Fruit fly (Drosophila melanogaster) whole organism, prepupa: ENCODE measurements around the gene CG34241.

Experiments
- Blimp-1 ChIP-seq: fragments of 200-800 bp; sonication (Bioruptor generic); optimal IDR thresholded peaks from 3 replicates; lab custom pipeline; 2017; ENCODE audit warnings: missing biosample characterization, missing genetic modification characterization, mild to moderate bottlenecking, moderate library complexity, missing genetic modification reagents
- CG10631 ChIP-seq: fragments of 200-800 bp; sonication (Bioruptor generic); optimal IDR thresholded peaks from 2 replicates; lab custom pipeline; 2016; ENCODE audit warnings: missing biosample characterization, missing genetic modification characterization
- CG11294 ChIP-seq: fragments of 200-800 bp; sonication (Bioruptor generic); IDR thresholded peaks from 2 replicates; pipeline ENCODE4 v1.3.6; 2022; ENCODE audit warnings: missing biosample characterization, missing genetic modification characterization
- CG11762 ChIP-seq: fragments of 200-800 bp; sonication (Bioruptor generic); optimal IDR thresholded peaks from 3 replicates; lab custom pipeline; 2016; ENCODE audit warnings: missing biosample characterization, missing genetic modification characterization; ENCODE audit not compliant: insufficient read depth
- CG11902 ChIP-seq: fragments of 200-800 bp; sonication (Bioruptor generic); optimal IDR thresholded peaks from 3 replicates; lab custom pipeline; 2016; ENCODE audit warnings: missing biosample characterization, missing genetic modification characterization
- CG15336 ChIP-seq: fragments of 200-800 bp; sonication (Bioruptor generic); IDR thresholded peaks from 2 replicates; pipeline ENCODE4 v1.3.6; 2022; ENCODE audit warnings: missing biosample characterization, missing genetic modification characterization
- CG16779 ChIP-seq: fragments of 200-800 bp; sonication (Bioruptor generic); optimal IDR thresholded peaks from 3 replicates; lab custom pipeline; 2017; ENCODE audit warnings: missing biosample characterization, mild to moderate bottlenecking, missing genetic modification characterization
- CG3032 ChIP-seq: fragments of 200-800 bp; optimal IDR thresholded peaks from 2 replicates; lab custom pipeline; 2019; ENCODE audit warnings: missing biosample characterization, mild to moderate bottlenecking, missing genetic modification characterization, moderate library complexity
- CG31627 ChIP-seq: fragments of 200-800 bp; sonication (Bioruptor generic); optimal IDR thresholded peaks from 3 replicates; lab custom pipeline; 2016; ENCODE audit warnings: missing biosample characterization, missing genetic modification characterization
- CG3919 ChIP-seq: fragments of 200-800 bp; sonication (Bioruptor generic); optimal IDR thresholded peaks from 3 replicates; lab custom pipeline; 2016; ENCODE audit warnings: missing biosample characterization, missing genetic modification characterization
- CG4318 ChIP-seq: fragments of 200-800 bp; sonication (Bioruptor generic); optimal IDR thresholded peaks from 3 replicates; lab custom pipeline; 2017; ENCODE audit warnings: missing biosample characterization, mild to moderate bottlenecking, missing genetic modification characterization
- CG6163 ChIP-seq: fragments of 200-800 bp; sonication (Bioruptor generic); IDR thresholded peaks from 3 replicates; pipeline ENCODE4 v1.3.6; 2022; ENCODE audit warnings: missing biosample characterization, missing genetic modification characterization
- CG6276 ChIP-seq: fragments of 200-800 bp; sonication (Bioruptor generic); optimal IDR thresholded peaks from 2 replicates; lab custom pipeline; 2017; ENCODE audit warnings: missing biosample characterization, mild to moderate bottlenecking, missing genetic modification characterization
- CG6792 ChIP-seq: fragments of 200-800 bp; sonication (Bioruptor generic); optimal IDR thresholded peaks from 3 replicates; lab custom pipeline; 2016; ENCODE audit warnings: missing biosample characterization, missing genetic modification characterization
- CG6808 ChIP-seq: fragments of 200-800 bp; sonication (Bioruptor generic); optimal IDR thresholded peaks from 3 replicates; lab custom pipeline; 2017; ENCODE audit warnings: missing biosample characterization, missing genetic modification characterization, mild to moderate bottlenecking, moderate library complexity, missing genetic modification reagents
- CG6854 ChIP-seq: fragments of 200-800 bp; sonication (Bioruptor generic); optimal IDR thresholded peaks from 2 replicates; lab custom pipeline; 2017; ENCODE audit warnings: missing biosample characterization, mild to moderate bottlenecking, missing genetic modification characterization
- CG7368 ChIP-seq: fragments of 200-800 bp; sonication (Bioruptor generic); optimal IDR thresholded peaks from 3 replicates; lab custom pipeline; 2016; ENCODE audit warnings: missing biosample characterization, missing genetic modification characterization
- CG8119 ChIP-seq: fragments of 200-800 bp; sonication (Bioruptor generic); IDR thresholded peaks from 3 replicates; pipeline ENCODE4 v1.3.6; 2022; ENCODE audit warnings: missing biosample characterization, missing genetic modification characterization
- CG8632 ChIP-seq: fragments of 200-800 bp; sonication (Bioruptor generic); optimal IDR thresholded peaks from 3 replicates; lab custom pipeline; 2016; ENCODE audit warnings: missing biosample characterization, missing genetic modification characterization
- CG9139 ChIP-seq: fragments of 200-800 bp; sonication (Bioruptor generic); optimal IDR thresholded peaks from 3 replicates; lab custom pipeline; 2017; ENCODE audit warnings: missing biosample characterization, mild to moderate bottlenecking, missing genetic modification characterization
- Eip75B ChIP-seq: fragments of 200-800 bp; sonication (Bioruptor generic); optimal IDR thresholded peaks from 3 replicates; lab custom pipeline; 2016; ENCODE audit warnings: missing biosample characterization, missing genetic modification characterization
- Eip78C ChIP-seq: fragments of 200-800 bp; sonication (Bioruptor generic); peaks from one replicate; lab custom pipeline; 2016; ENCODE audit warnings: missing biosample characterization, missing genetic modification characterization
- Eip93F ChIP-seq: fragments of 200-800 bp; sonication (Bioruptor generic); optimal IDR thresholded peaks from 2 replicates; lab custom pipeline; 2016; ENCODE audit warnings: missing biosample characterization, mild to moderate bottlenecking, missing genetic modification characterization
- Ets21C ChIP-seq: fragments of 200-800 bp; sonication (Bioruptor generic); optimal IDR thresholded peaks from 3 replicates; lab custom pipeline; 2016; ENCODE audit warnings: missing biosample characterization, missing genetic modification characterization
- Ets96B ChIP-seq: fragments of 200-800 bp; optimal IDR thresholded peaks from 2 replicates; lab custom pipeline; 2019; ENCODE audit warnings: missing biosample characterization, mild to moderate bottlenecking, missing genetic modification characterization, moderate library complexity
- Gug ChIP-seq: fragments of 200-800 bp; sonication (Bioruptor generic); IDR thresholded peaks from 2 replicates; pipeline ENCODE4 v1.3.6; 2022; ENCODE audit warnings: missing biosample characterization, missing genetic modification characterization
- Hr38 ChIP-seq: sonication (Bioruptor generic); optimal IDR thresholded peaks from 2 replicates; lab custom pipeline; 2016; ENCODE audit warnings: missing biosample characterization, missing genetic modification characterization
- Hr4 ChIP-seq: fragments of 200-800 bp; sonication (Bioruptor generic); optimal IDR thresholded peaks from 3 replicates; lab custom pipeline; 2016; ENCODE audit warnings: missing biosample characterization, missing genetic modification characterization
- Lpt ChIP-seq: fragments of 200-800 bp; sonication (Bioruptor generic); optimal IDR thresholded peaks from 3 replicates; lab custom pipeline; 2016; ENCODE audit warnings: missing biosample characterization, missing genetic modification characterization
- Met ChIP-seq: fragments of 200-800 bp; sonication (Bioruptor generic); optimal IDR thresholded peaks from 3 replicates; lab custom pipeline; 2016; ENCODE audit warnings: missing biosample characterization, missing genetic modification characterization
- OdsH ChIP-seq: fragments of 200-800 bp; sonication (Bioruptor generic); optimal IDR thresholded peaks from 3 replicates; lab custom pipeline; 2016; ENCODE audit warnings: missing biosample characterization, missing genetic modification characterization
- Smox ChIP-seq: fragments of 200-800 bp; sonication (Bioruptor generic); optimal IDR thresholded peaks from 3 replicates; lab custom pipeline; 2016; ENCODE audit warnings: missing biosample characterization, missing genetic modification characterization
- Sox14 ChIP-seq: fragments of 200-800 bp; sonication (Bioruptor generic); optimal IDR thresholded peaks from 3 replicates; lab custom pipeline; 2016; ENCODE audit warnings: missing biosample characterization, missing genetic modification characterization
- Sox15 ChIP-seq: fragments of 200-800 bp; sonication (Bioruptor generic); optimal IDR thresholded peaks from 3 replicates; lab custom pipeline; 2016; ENCODE audit warnings: missing biosample characterization, missing genetic modification characterization
- achi ChIP-seq: fragments of 200-800 bp; sonication (Bioruptor generic); optimal IDR thresholded peaks from 3 replicates; lab custom pipeline; 2016; ENCODE audit warnings: missing biosample characterization, missing genetic modification characterization
- acj6 ChIP-seq: fragments of 200-800 bp; sonication (Bioruptor generic); optimal IDR thresholded peaks from 3 replicates; lab custom pipeline; 2016; ENCODE audit warnings: missing biosample characterization, missing genetic modification characterization
- dac ChIP-seq: fragments of 200-800 bp; sonication (Bioruptor generic); optimal IDR thresholded peaks from 2 replicates; lab custom pipeline; 2017; ENCODE audit warnings: missing biosample characterization, mild to moderate bottlenecking, missing genetic modification characterization
- dsx ChIP-seq: fragments of 200-800 bp; optimal IDR thresholded peaks from 3 replicates; lab custom pipeline; 2019; ENCODE audit warnings: missing biosample characterization, mild to moderate bottlenecking, missing genetic modification characterization, moderate library complexity; ENCODE audit not compliant: poor library complexity, severe bottlenecking
- esn ChIP-seq: fragments of 200-800 bp; sonication (Bioruptor generic); optimal IDR thresholded peaks from 2 replicates; lab custom pipeline; 2016; ENCODE audit warnings: missing biosample characterization, mild to moderate bottlenecking, missing genetic modification characterization, moderate library complexity
- fd85E ChIP-seq: fragments of 200-800 bp; sonication (Bioruptor generic); optimal IDR thresholded peaks from 3 replicates; lab custom pipeline; 2016; ENCODE audit warnings: missing biosample characterization, missing genetic modification characterization
- fkh ChIP-seq: fragments of 200-800 bp; sonication (Bioruptor generic); optimal IDR thresholded peaks from 3 replicates; lab custom pipeline; 2017; ENCODE audit warnings: missing biosample characterization, mild to moderate bottlenecking, missing genetic modification characterization, moderate library complexity
- pdm3 ChIP-seq: fragments of 200-800 bp; sonication (Bioruptor generic); optimal IDR thresholded peaks from 3 replicates; lab custom pipeline; 2016; ENCODE audit warnings: missing biosample characterization, missing genetic modification characterization
- salr ChIP-seq, 2 experiments: fragments of 200-800 bp; sonication (Bioruptor generic); optimal IDR thresholded peaks; 3 replicates each; lab custom pipeline; 2016 to 2018; ENCODE audit warnings: missing biosample characterization in 2 of 2, missing genetic modification characterization in 2 of 2, mild to moderate bottlenecking in 1 of 2
- spab ChIP-seq: fragments of 200-800 bp; sonication (Bioruptor generic); optimal IDR thresholded peaks from 2 replicates; lab custom pipeline; 2017; ENCODE audit warnings: missing biosample characterization, mild to moderate bottlenecking, missing genetic modification characterization, missing genetic modification reagents
- ss ChIP-seq, 2 experiments: fragments of 200-800 bp; sonication (Bioruptor generic); optimal IDR thresholded peaks; 2 replicates in 1 of 2; 3 replicates in 1 of 2; lab custom pipeline; 2017 to 2018; ENCODE audit warnings: mild to moderate bottlenecking in 2 of 2, missing biosample characterization in 2 of 2, missing genetic modification characterization in 2 of 2, moderate library complexity in 1 of 2
- svp ChIP-seq: fragments of 200-800 bp; sonication (Bioruptor generic); peaks from one replicate; lab custom pipeline; 2016; ENCODE audit warnings: missing biosample characterization, missing genetic modification characterization
- vri ChIP-seq: fragments of 200-800 bp; sonication (Bioruptor generic); optimal IDR thresholded peaks from 3 replicates; lab custom pipeline; 2016; ENCODE audit warnings: missing biosample characterization, mild to moderate bottlenecking, missing genetic modification characterization

CG34241 gene

DNA sequence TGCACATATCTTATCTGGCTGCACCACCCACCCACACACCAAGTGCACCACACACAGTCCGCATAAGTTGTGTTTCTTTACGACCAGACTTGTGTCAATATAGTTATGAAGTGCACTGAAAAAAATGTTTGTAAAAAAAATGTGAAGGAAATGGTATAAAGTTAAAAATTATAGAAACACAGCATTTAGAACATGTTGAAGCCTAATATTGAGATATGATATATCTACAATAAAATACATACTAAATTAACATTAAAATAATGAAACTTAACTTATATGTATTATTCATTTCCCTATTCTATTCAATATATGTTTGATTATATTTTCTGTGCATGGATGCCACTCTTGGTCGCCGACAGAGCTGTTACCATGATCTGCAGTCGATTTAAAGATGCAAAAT, 14.8 kb upstream of the CG34241 start (continued):
- TF ChIP-seq esn: no peak
- no peak for TF ChIP-seq CG6808 (GFP tag; lab: Kevin White, UChicago)
- no peak for TF ChIP-seq CG6792
- TF ChIP-seq CG6163 (GFP tag; lab: Robert Waterston, UW): 0 out of 3 replicates have a peak, but pooled peaks have one; percentile 26
- no peak for TF ChIP-seq pdm3 (GFP tag; lab: Kevin White, UChicago)
- TF ChIP-seq Eip75B (GFP tag; lab: Kevin White, UChicago): no peak
- TF ChIP-seq dsx (GFP tag; lab: Kevin White, UChicago): peak; percentile 50
- TF ChIP-seq Lpt (GFP tag; lab: Kevin White, UChicago): no peak
- no peak for TF ChIP-seq CG11762 (GFP tag; lab: Kevin White, UChicago)
- peak; percentile 12 for TF ChIP-seq CG10631 (GFP tag; lab: Kevin White, UChicago)
- TF ChIP-seq Ets96B: peak; percentile 57
- no peak for TF ChIP-seq Hr38
- no peak for TF ChIP-seq Hr4 (GFP tag; lab: Kevin White, UChicago)
- no peak for TF ChIP-seq Met
- peak; percentile 2 for TF ChIP-seq acj6 (GFP tag; lab: Kevin White, UChicago)
- TF ChIP-seq OdsH (GFP tag; lab: Kevin White, UChicago): no peak
- peak; percentile 75 for TF ChIP-seq Eip78C (GFP tag; lab: Kevin White, UChicago)
- no peak for TF ChIP-seq fkh (GFP tag; lab: Kevin White, UChicago)
- TF ChIP-seq fd85E: no peak
- TF ChIP-seq CG11902 (GFP tag; lab: Kevin White, UChicago): no peak
- TF ChIP-seq Ets21C (GFP tag; lab: Kevin White, UChicago): no peak

DNA sequence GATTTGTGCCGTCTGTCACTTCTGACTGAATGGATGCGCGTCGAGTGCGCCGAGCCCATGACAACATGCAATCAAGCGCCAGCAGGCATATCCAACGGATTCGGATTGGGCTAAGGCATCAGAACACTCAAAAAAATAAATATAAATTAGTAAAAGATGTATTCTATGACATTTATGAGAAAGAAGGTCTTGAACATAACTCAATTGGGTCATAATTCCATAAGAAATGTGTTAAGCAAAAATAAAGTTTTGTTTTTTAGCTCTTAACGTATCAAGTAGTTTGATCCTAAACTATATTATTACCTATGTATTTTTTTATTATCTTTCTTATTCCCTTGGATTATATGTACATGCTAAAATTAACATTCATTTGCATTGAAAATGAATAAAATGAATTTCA, 14.2 kb upstream of the CG34241 start:
- TF ChIP-seq CG6276 (GFP tag; lab: Kevin White, UChicago) (no peak), CG6808 (GFP tag; lab: Kevin White, UChicago) (no peak), fkh (GFP tag; lab: Kevin White, UChicago) (no peak), CG6163 (GFP tag; lab: Robert Waterston, UW) (0 out of 3 replicates have a peak, but pooled peaks have one; percentile 40), Blimp-1 (GFP tag; lab: Kevin White, UChicago) (no peak), Eip93F (GFP tag; lab: Kevin White, UChicago) (no peak), CG7368 (GFP tag; lab: Kevin White, UChicago) (no peak), Gug (GFP tag; lab: Robert Waterston, UW) (no peak), Smox (GFP tag; lab: Kevin White, UChicago) (no peak), Ets21C (GFP tag; lab: Kevin White, UChicago) (no peak), CG15336 (no peak), Sox15 (GFP tag; lab: Kevin White, UChicago) (no peak), CG6854 (GFP tag; lab: Kevin White, UChicago) (peak; percentile 3), pdm3 (GFP tag; lab: Kevin White, UChicago) (peak; percentile 13), CG10631 (GFP tag; lab: Kevin White, UChicago) (no peak), OdsH (GFP tag; lab: Kevin White, UChicago) (no peak), Ets96B (peak; percentile 59), CG31627 (GFP tag; lab: Kevin White, UChicago) (no peak), Lpt (GFP tag; lab: Kevin White, UChicago) (no peak), acj6 (GFP tag; lab: Kevin White, UChicago) (no peak), CG11902 (GFP tag; lab: Kevin White, UChicago) (no peak), CG8119 (GFP tag; lab: Robert Waterston, UW) (no peak), vri (GFP tag; lab: Kevin White, UChicago) (no peak), spab (GFP tag; lab: Kevin White, UChicago) (no peak), Hr4 (GFP tag; lab: Kevin White, UChicago) (no peak), ss (GFP tag; optimal IDR thresholded peaks at IDR 0.05; lab: Kevin White, UChicago) (no peak), Sox14 (GFP tag; lab: Kevin White, UChicago) (no peak), CG11294 (GFP tag; lab: Robert Waterston, UW) (no peak), CG16779 (no peak), svp (no peak), CG9139 (GFP tag; lab: Kevin White, UChicago) (no peak), Eip75B (GFP tag; lab: Kevin White, UChicago) (no peak), CG3919 (GFP tag; lab: Kevin White, UChicago) (no peak), salr (GFP tag; optimal IDR thresholded peaks at IDR 0.05; lab: Kevin White, UChicago) (no peak), Eip78C (GFP tag; lab: Kevin White, UChicago) (peak; percentile 75), Met (no peak), CG8632 (GFP tag; lab: Kevin White, UChicago) (no peak), dac (no peak), CG3032 (tag; lab: Kevin White, UChicago) (peak; percentile 45), achi (GFP tag; lab: Kevin White, UChicago) (no peak), CG4318 (no peak)
